Fruit fly (Drosophila melanogaster) whole organism, wandering third instar larva: ENCODE measurements around the gene CG6602.

Source experiments
- Abd-B ChIP-seq: fragments of >200 bp; optimal IDR thresholded peaks from 2 replicates; lab custom pipeline; 2017; ENCODE audit warnings: missing biosample characterization, missing genetic modification characterization
- Dfd ChIP-seq: fragments of >200 bp; optimal IDR thresholded peaks from 2 replicates; lab custom pipeline; 2017; ENCODE audit warnings: missing biosample characterization, missing genetic modification characterization
- Jra ChIP-seq: sonication (Bioruptor generic); optimal IDR thresholded peaks from 2 replicates; lab custom pipeline; 2016; ENCODE audit warnings: missing biosample characterization, missing genetic modification characterization
- Rel ChIP-seq, 2 experiments: fragments of 200-800 bp; sonication (Bioruptor generic) in 1 of 2; optimal IDR thresholded peaks; 2 replicates in 1 of 2; 3 replicates in 1 of 2; lab custom pipeline; 2016 to 2019; ENCODE audit warnings: mild to moderate bottlenecking in 2 of 2, missing biosample characterization in 2 of 2, missing genetic modification characterization in 2 of 2, moderate library complexity in 1 of 2
- br ChIP-seq: fragments of 200-800 bp; sonication (Bioruptor generic); optimal IDR thresholded peaks from 2 replicates; lab custom pipeline; 2016; ENCODE audit warnings: missing biosample characterization, missing genetic modification characterization
- dl ChIP-seq, 2 experiments: fragments of 175-275, 200-275 bp in 1 of 2; fragments of 200-275 bp in 1 of 2; sonication (Bioruptor generic); optimal IDR thresholded peaks; lab custom pipeline; 2018; ENCODE audit warnings: mild to moderate bottlenecking in 2 of 2, missing biosample characterization in 2 of 2, missing genetic modification characterization in 2 of 2, moderate library complexity in 2 of 2; ENCODE audit not compliant: partially characterized antibody in 2 of 2, insufficient read depth in 1 of 2
- dsf ChIP-seq: sonication (Bioruptor generic); optimal IDR thresholded peaks from 2 replicates; lab custom pipeline; 2016; ENCODE audit warnings: missing biosample characterization, missing genetic modification characterization, borderline replicate concordance
- h ChIP-seq: fragments of 200-800 bp; sonication (Bioruptor generic); optimal IDR thresholded peaks from 3 replicates; lab custom pipeline; 2016; ENCODE audit warnings: missing biosample characterization, mild to moderate bottlenecking, missing genetic modification characterization
- pan ChIP-seq: fragments of >200 bp; optimal IDR thresholded peaks from 2 replicates; lab custom pipeline; 2017
- psq ChIP-seq: fragments of 200-800 bp; sonication (Bioruptor generic); optimal IDR thresholded peaks from 3 replicates; lab custom pipeline; 2017; ENCODE audit warnings: missing biosample characterization, mild to moderate bottlenecking, missing genetic modification characterization, moderate library complexity
- sv ChIP-seq: fragments of 200-800 bp; sonication (Bioruptor generic); optimal IDR thresholded peaks from 3 replicates; lab custom pipeline; 2016; ENCODE audit warnings: missing biosample characterization, missing genetic modification characterization
- tai ChIP-seq: sonication (Bioruptor generic); optimal IDR thresholded peaks from 2 replicates; lab custom pipeline; 2016; ENCODE audit warnings: missing biosample characterization, missing genetic modification characterization
- woc ChIP-seq: sonication (Bioruptor generic); optimal IDR thresholded peaks from 2 replicates; lab custom pipeline; 2016; ENCODE audit warnings: missing biosample characterization, mild to moderate bottlenecking, missing genetic modification characterization

- TF ChIP-seq h (GFP tag; lab: Kevin White, UChicago): no peak
- TF ChIP-seq Abd-B (GFP tag; lab: Kevin White, UChicago): no peak
- no peak for TF ChIP-seq br (GFP tag; lab: Kevin White, UChicago)
- TF ChIP-seq sv: no peak
- no peak for TF ChIP-seq Dfd (GFP tag; lab: Kevin White, UChicago)
- no peak for TF ChIP-seq psq (GFP tag; lab: Kevin White, UChicago)
- no peak for TF ChIP-seq Rel (GFP tag; optimal IDR thresholded peaks at IDR 0.05; lab: Kevin White, UChicago)
- no peak for TF ChIP-seq Rel (tag; optimal IDR thresholded peaks at IDR 0.05; lab: Kevin White, UChicago)
- no peak for TF ChIP-seq dl (GFP tag; optimal IDR thresholded peaks at IDR 0.05; lab: Kevin White, UChicago; ENCODE audit: insufficient read depth in 1 of 2, partially characterized antibody in 2 of 2)
- no peak for TF ChIP-seq tai (GFP tag; lab: Kevin White, UChicago)
- no peak for TF ChIP-seq dsf (GFP tag; lab: Kevin White, UChicago)
- TF ChIP-seq Jra (GFP tag; lab: Kevin White, UChicago): no peak
- TF ChIP-seq woc (GFP tag; lab: Kevin White, UChicago): no peak
- TF ChIP-seq pan (lab: Kevin White, UChicago): no peak
These were observed 38.9 kb downstream of the CG6602 start for dm6 chr3L:6110673-6111449.
